Worm (Caenorhabditis elegans): ENCODE data around the gene Y38H6C.16.

DNA sequence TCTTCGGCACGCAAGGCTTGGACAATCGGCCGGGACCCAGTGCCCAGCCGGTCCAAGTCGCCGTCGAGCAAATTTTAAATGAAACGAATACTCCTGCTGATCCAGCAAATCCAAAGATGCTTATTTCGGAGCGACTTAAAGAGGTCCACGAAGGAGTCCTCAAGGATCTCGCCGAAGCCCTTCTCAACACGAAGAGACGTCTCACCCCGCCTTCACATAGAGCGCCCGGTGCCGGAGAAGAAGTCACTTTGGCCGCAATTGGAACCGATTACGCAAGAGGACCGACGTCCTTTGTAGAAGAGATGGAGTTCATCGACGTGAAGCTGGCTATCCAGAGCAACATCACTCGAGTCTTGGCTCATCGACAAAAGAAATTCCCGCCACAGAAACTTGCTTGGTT lies 29.7 kb downstream of the Y38H6C.16 start:
- no peak for TF ChIP-seq unc-130 (tag; optimal IDR thresholded peaks at IDR 0.05)
- no peak for TF ChIP-seq pag-3 (tag; optimal IDR thresholded peaks at IDR 0.05; ENCODE audit: borderline replicate concordance, insufficient read depth)
- TF ChIP-seq tbx-2 (tag; optimal IDR thresholded peaks at IDR 0.05) = no peak
- TF ChIP-seq unc-98 (GFP tag; IDR thresholded peaks at IDR 0.05) = no peak
- no peak for TF ChIP-seq ama-1 (optimal IDR thresholded peaks at IDR 0.05)
- no peak for TF ChIP-seq mep-1 (tag; optimal IDR thresholded peaks at IDR 0.05)
- no peak for TF ChIP-seq nhr-77 (tag; optimal IDR thresholded peaks at IDR 0.05)
- no peak for TF ChIP-seq mdl-1 (tag; optimal IDR thresholded peaks at IDR 0.05)
- no peak for TF ChIP-seq ces-1 (GFP tag; optimal IDR thresholded peaks at IDR 0.05)
- TF ChIP-seq hpl-2 (GFP tag; optimal IDR thresholded peaks at IDR 0.05) = no peak
- TF ChIP-seq ztf-11 (tag; optimal IDR thresholded peaks at IDR 0.05) = no peak
